Worm (Caenorhabditis elegans) whole organism, L4 larva: ENCODE results near the gene atg-16.2.
A peak's percentile ranks its signal among the peaks of the same experiment; 100 is the strongest.

Source experiments
- F44E2.7 ChIP-seq: fragments of 200-800 bp; sonication (Bioruptor generic); IDR thresholded peaks from 2 replicates; pipeline ENCODE4 v2.1.2; 2022; ENCODE audit warnings: missing genetic modification characterization, missing compliant biosample characterization
- T26A8.4 ChIP-seq: fragments of 200-800 bp; sonication (Bioruptor generic); IDR thresholded peaks from 2 replicates; pipeline ENCODE4 v1.3.6; 2022; ENCODE audit warnings: missing genetic modification characterization, missing compliant biosample characterization
- ZK337.2 ChIP-seq: fragments of 200-800 bp; sonication (Bioruptor generic); IDR thresholded peaks from 2 replicates; pipeline ENCODE4 v1.3.6; 2022; ENCODE audit warnings: missing genetic modification reagents, missing genetic modification characterization, missing compliant biosample characterization
- ZK546.5 ChIP-seq, 2 experiments: sonication (generic microtip); optimal IDR thresholded peaks; 2 replicates each; lab custom pipeline; 2017; ENCODE audit warnings: missing biosample characterization in 2 of 2, missing genetic modification characterization in 2 of 2
- ama-1 ChIP-seq: fragments of 150-350 bp; optimal IDR thresholded peaks from 2 replicates; lab custom pipeline; 2014; ENCODE audit warnings: inconsistent platforms, mixed read lengths
- ceh-32 ChIP-seq: sonication (generic microtip); optimal IDR thresholded peaks from 2 replicates; lab custom pipeline; 2016; ENCODE audit warnings: mild to moderate bottlenecking, missing genetic modification characterization, missing compliant biosample characterization; ENCODE audit not compliant: poor library complexity
- ceh-82 ChIP-seq: sonication (generic microtip); optimal IDR thresholded peaks from 2 replicates; lab custom pipeline; 2017; ENCODE audit warnings: missing biosample characterization, missing genetic modification characterization
- daf-16 ChIP-seq, 3 experiments: sonication (generic microtip); optimal IDR thresholded peaks; 2 replicates each; lab custom pipeline; 2016 to 2017; ENCODE audit warnings: missing genetic modification characterization in 3 of 3, missing genetic modification reagents in 3 of 3, mild to moderate bottlenecking in 2 of 3, missing compliant biosample characterization in 2 of 3, missing biosample characterization in 1 of 3, moderate library complexity in 1 of 3
- daf-8 ChIP-seq: fragments of 200-800 bp; sonication (Bioruptor generic); IDR thresholded peaks from 2 replicates; pipeline ENCODE4 v1.3.6; 2022; ENCODE audit warnings: missing genetic modification characterization, missing compliant biosample characterization
- dmd-6 ChIP-seq: fragments of 200-800 bp; sonication (Bioruptor generic); IDR thresholded peaks from 2 replicates; pipeline ENCODE4 v1.3.6; 2022; ENCODE audit warnings: missing genetic modification reagents, missing genetic modification characterization, missing compliant biosample characterization
- dmd-8 ChIP-seq: fragments of 200-800 bp; sonication (Bioruptor generic); IDR thresholded peaks from 2 replicates; pipeline ENCODE4 v1.3.6; 2022; ENCODE audit warnings: missing genetic modification characterization, missing compliant biosample characterization
- dpl-1 ChIP-seq: fragments of 150-350 bp; optimal IDR thresholded peaks from 2 replicates; lab custom pipeline; 2014; ENCODE audit warnings: missing biosample characterization, missing genetic modification reagents, missing genetic modification characterization
- duxl-1 ChIP-seq: sonication (generic microtip); optimal IDR thresholded peaks from 2 replicates; lab custom pipeline; 2016; ENCODE audit warnings: mild to moderate bottlenecking, missing genetic modification characterization, moderate library complexity, missing compliant biosample characterization; ENCODE audit not compliant: poor library complexity
- dve-1 ChIP-seq: sonication (generic microtip); optimal IDR thresholded peaks from 2 replicates; lab custom pipeline; 2017; ENCODE audit warnings: antibody characterized with exemption, mild to moderate bottlenecking, missing genetic modification characterization, missing compliant biosample characterization; ENCODE audit not compliant: insufficient read depth
- egl-43 ChIP-seq: fragments of 200-800 bp; sonication (Bioruptor generic); IDR thresholded peaks from 2 replicates; pipeline ENCODE4 v1.3.6; 2022; ENCODE audit warnings: missing genetic modification reagents, missing genetic modification characterization, missing compliant biosample characterization
- fkh-10 ChIP-seq: fragments of 150-350 bp; optimal IDR thresholded peaks from 2 replicates; lab custom pipeline; 2014; ENCODE audit warnings: missing biosample characterization, missing genetic modification reagents, missing genetic modification characterization
- gei-8 ChIP-seq: fragments of 200-800 bp; sonication (Bioruptor generic); optimal IDR thresholded peaks from 2 replicates; lab custom pipeline; 2018; ENCODE audit warnings: mild to moderate bottlenecking, missing genetic modification characterization, missing compliant biosample characterization
- hlh-11 ChIP-seq: fragments of 200-800 bp; sonication (Bioruptor generic); optimal IDR thresholded peaks from 2 replicates; lab custom pipeline; 2018; ENCODE audit warnings: mild to moderate bottlenecking, missing genetic modification characterization, missing compliant biosample characterization
- hlh-30 ChIP-seq: sonication (generic microtip); optimal IDR thresholded peaks from 2 replicates; lab custom pipeline; 2017; ENCODE audit warnings: antibody characterized with exemption, mild to moderate bottlenecking, missing genetic modification characterization, missing compliant biosample characterization; ENCODE audit not compliant: insufficient read depth
- lin-1 ChIP-seq: fragments of 200-800 bp; sonication (Bioruptor generic); IDR thresholded peaks from 2 replicates; pipeline ENCODE4 v1.3.6; 2022; ENCODE audit warnings: missing genetic modification reagents, missing genetic modification characterization, missing compliant biosample characterization
- lin-38 ChIP-seq: fragments of 200-800 bp; sonication (Bioruptor generic); IDR thresholded peaks from 2 replicates; pipeline ENCODE4 v1.3.6; 2022; ENCODE audit warnings: missing genetic modification reagents, missing genetic modification characterization, missing compliant biosample characterization
- lsy-2 ChIP-seq, 2 experiments: fragments of 150-350 bp in 1 of 2; sonication (generic microtip) in 1 of 2; optimal IDR thresholded peaks; 2 replicates each; lab custom pipeline; 2014 to 2017; ENCODE audit warnings: missing biosample characterization in 2 of 2, missing genetic modification characterization in 2 of 2
- madf-5 ChIP-seq, 2 experiments: fragments of 200-800 bp; sonication (Bioruptor generic); IDR thresholded peaks; 2 replicates each; pipeline ENCODE4 v1.3.6; 2022; ENCODE audit warnings: missing compliant biosample characterization in 2 of 2, missing genetic modification characterization in 2 of 2
- madf-9 ChIP-seq: fragments of 200-800 bp; sonication (Bioruptor generic); conservative IDR thresholded peaks from 2 replicates; pipeline ENCODE4 v1.3.6; 2022; ENCODE audit warnings: missing genetic modification reagents, missing genetic modification characterization, missing compliant biosample characterization
- mdl-1 ChIP-seq, 2 experiments: fragments of 150-350 bp in 1 of 2; sonication (generic microtip) in 1 of 2; optimal IDR thresholded peaks; 2 replicates each; lab custom pipeline; 2014 to 2017; ENCODE audit warnings: missing biosample characterization in 2 of 2, missing genetic modification characterization in 2 of 2
- mdt-29 ChIP-seq: fragments of 200-800 bp; sonication (Bioruptor generic); IDR thresholded peaks from 2 replicates; pipeline ENCODE4 v1.3.6; 2022; ENCODE audit warnings: missing genetic modification reagents, missing genetic modification characterization, missing compliant biosample characterization
- mep-1 ChIP-seq: fragments of 150-350 bp; sonication (generic microtip); optimal IDR thresholded peaks from 3 replicates; lab custom pipeline; 2014; ENCODE audit warnings: missing biosample characterization, missing genetic modification characterization
- mes-2 ChIP-seq: sonication (generic microtip); optimal IDR thresholded peaks from 2 replicates; lab custom pipeline; 2016; ENCODE audit warnings: missing genotype, mild to moderate bottlenecking, missing genetic modification characterization, missing compliant biosample characterization; ENCODE audit not compliant: poor library complexity, severe bottlenecking
- mxl-3 ChIP-seq: fragments of 200-800 bp; sonication (Bioruptor generic); optimal IDR thresholded peaks from 2 replicates; lab custom pipeline; 2018; ENCODE audit warnings: mild to moderate bottlenecking, missing genetic modification characterization, missing compliant biosample characterization
- nhr-111 ChIP-seq: fragments of 200-800 bp; sonication (Bioruptor generic); optimal IDR thresholded peaks from 2 replicates; lab custom pipeline; 2018; ENCODE audit warnings: mild to moderate bottlenecking, missing genetic modification characterization, missing compliant biosample characterization
- nhr-28 ChIP-seq: fragments of 150-350 bp; optimal IDR thresholded peaks from 2 replicates; lab custom pipeline; 2014; ENCODE audit warnings: missing biosample characterization, missing genetic modification characterization
- nhr-41 ChIP-seq: fragments of 200-800 bp; sonication (Bioruptor generic); IDR thresholded peaks from 2 replicates; pipeline ENCODE4 v1.3.6; 2022; ENCODE audit warnings: missing genetic modification reagents, missing genetic modification characterization, missing compliant biosample characterization
- nhr-42 ChIP-seq: fragments of 200-800 bp; sonication (Bioruptor generic); IDR thresholded peaks from 2 replicates; pipeline ENCODE4 v1.3.6; 2022; ENCODE audit warnings: missing genetic modification characterization, missing compliant biosample characterization
- nhr-6 ChIP-seq: fragments of 150-350 bp; optimal IDR thresholded peaks from 2 replicates; lab custom pipeline; 2014; ENCODE audit warnings: missing biosample characterization, missing genetic modification characterization
- nhr-76 ChIP-seq: fragments of 150-350 bp; optimal IDR thresholded peaks from 2 replicates; lab custom pipeline; 2014; ENCODE audit warnings: missing biosample characterization, missing genetic modification characterization
- pha-4 ChIP-seq, 2 experiments: fragments of 150-350 bp in 1 of 2; fragments of 200-800 bp in 1 of 2; sonication (Bioruptor generic) in 1 of 2; IDR thresholded peaks in 1 of 2; optimal IDR thresholded peaks in 1 of 2; 2 replicates each; pipeline versions ENCODE4 v1.3.6 to Lab custom; 2014 to 2022; ENCODE audit warnings: missing genetic modification characterization in 2 of 2, missing genetic modification reagents in 2 of 2, missing biosample characterization in 1 of 2, missing compliant biosample characterization in 1 of 2
- php-3 ChIP-seq: fragments of 200-800 bp; sonication (Bioruptor generic); IDR thresholded peaks from 2 replicates; pipeline ENCODE4 v1.3.6; 2022; ENCODE audit warnings: missing genetic modification reagents, missing genetic modification characterization, missing compliant biosample characterization
- pqm-1 ChIP-seq: sonication (generic microtip); optimal IDR thresholded peaks from 2 replicates; lab custom pipeline; 2017; ENCODE audit warnings: missing biosample characterization, missing genetic modification characterization
- snpc-4 ChIP-seq: fragments of 150-350 bp; optimal IDR thresholded peaks from 2 replicates; lab custom pipeline; 2014; ENCODE audit warnings: missing biosample characterization, missing genetic modification characterization
- spr-1 ChIP-seq: sonication (generic microtip); optimal IDR thresholded peaks from 2 replicates; lab custom pipeline; 2016; ENCODE audit warnings: mild to moderate bottlenecking, missing genetic modification characterization, missing compliant biosample characterization
- spr-3 ChIP-seq: fragments of 200-800 bp; sonication (Bioruptor generic); optimal IDR thresholded peaks from 2 replicates; lab custom pipeline; 2018; ENCODE audit warnings: mild to moderate bottlenecking, missing genetic modification characterization, missing compliant biosample characterization
- tag-97 ChIP-seq: fragments of 200-800 bp; sonication (Bioruptor generic); IDR thresholded peaks from 2 replicates; pipeline ENCODE4 v1.3.6; 2022; ENCODE audit warnings: missing genetic modification characterization, missing compliant biosample characterization
- tra-1 ChIP-seq: fragments of 200-800 bp; sonication (Bioruptor generic); IDR thresholded peaks from 2 replicates; pipeline ENCODE4 v1.3.6; 2022; ENCODE audit warnings: missing genetic modification reagents, missing genetic modification characterization, missing compliant biosample characterization
- unc-130 ChIP-seq: sonication (generic microtip); optimal IDR thresholded peaks from 2 replicates; lab custom pipeline; 2016; ENCODE audit warnings: missing genetic modification reagents, missing genetic modification characterization, missing compliant biosample characterization
- unc-39 ChIP-seq: sonication (generic microtip); optimal IDR thresholded peaks from 2 replicates; lab custom pipeline; 2017; ENCODE audit warnings: missing biosample characterization, missing genetic modification characterization
- vab-7 ChIP-seq: fragments of 200-800 bp; sonication (Bioruptor generic); IDR thresholded peaks from 2 replicates; pipeline ENCODE4 v1.3.6; 2022; ENCODE audit warnings: missing genetic modification reagents, missing genetic modification characterization, missing compliant biosample characterization
- zfp-2 ChIP-seq: sonication (generic microtip); optimal IDR thresholded peaks from 2 replicates; lab custom pipeline; 2016; ENCODE audit warnings: mild to moderate bottlenecking, missing genetic modification characterization, missing compliant biosample characterization
- zfp-3 ChIP-seq: fragments of 200-800 bp; sonication (Bioruptor generic); conservative IDR thresholded peaks from 2 replicates; pipeline ENCODE4 v1.3.6; 2022; ENCODE audit warnings: missing genetic modification reagents, missing genetic modification characterization, missing compliant biosample characterization

The atg-16.2 gene

ce11 chrII:6449656-6450055 is 3.5 kb downstream of the atg-16.2 start, which contains the start of gene nhr-22:
TSS of gene nhr-22 (minus strand) at chrII:6449792.
- TF ChIP-seq pqm-1 (peak; percentile 28), nhr-28 (tag; lab: Kevin White, UChicago) (peak; percentile 60), daf-8 (GFP tag; lab: Robert Waterston, UW) (no peak), mxl-3 (GFP tag; lab: Kevin White, UChicago) (peak; percentile 54)

ce11 chrII:6448656-6449055 is 4.5 kb downstream of the atg-16.2 start:
- TF ChIP-seq unc-130 (GFP tag; lab: Kevin White, UChicago) (no peak), vab-7 (GFP tag; lab: Robert Waterston, UW) (no peak), mdl-1 (tag; optimal IDR thresholded peaks at IDR 0.05; lab: Kevin White, UChicago) (peak in 1 of 2 experiments; percentile 25), F44E2.7 (GFP tag; lab: Robert Waterston, UW) (no peak), zfp-2 (tag; lab: Kevin White, UChicago) (no peak), madf-5 (GFP tag; IDR thresholded peaks at IDR 0.05; lab: Robert Waterston, UW) (no peak), ceh-32 (no peak), mdt-29 (GFP tag; lab: Robert Waterston, UW) (no peak), ama-1 (no peak), madf-9 (GFP tag; lab: Robert Waterston, UW) (no peak), lsy-2 (tag; optimal IDR thresholded peaks at IDR 0.05; lab: Kevin White, UChicago) (no peak), nhr-28 (tag; lab: Kevin White, UChicago) (peak; percentile 100), ZK546.5 (tag; optimal IDR thresholded peaks at IDR 0.05; lab: Kevin White, UChicago) (no peak), mxl-3 (GFP tag; lab: Kevin White, UChicago) (peak; percentile 69), mes-2 (tag; lab: Kevin White, UChicago) (no peak), nhr-41 (no peak), ZK337.2 (GFP tag; lab: Robert Waterston, UW) (no peak), dve-1 (peak; percentile 40), pha-4 (GFP tag; IDR thresholded peaks at IDR 0.05; lab: Robert Waterston, UW) (no peak), pha-4 (tag; optimal IDR thresholded peaks at IDR 0.05; lab: Kevin White, UChicago) (no peak), daf-16 (GFP tag; optimal IDR thresholded peaks at IDR 0.05; lab: Kevin White, UChicago) (no peak), daf-16 (tag; optimal IDR thresholded peaks at IDR 0.05; lab: Kevin White, UChicago) (peak; percentile 63), nhr-42 (GFP tag; lab: Robert Waterston, UW) (no peak), snpc-4 (tag; lab: Kevin White, UChicago) (no peak), unc-39 (tag; lab: Kevin White, UChicago) (no peak), pqm-1 (peak; percentile 82), spr-1 (tag; lab: Kevin White, UChicago) (no peak), dmd-8 (GFP tag; lab: Robert Waterston, UW) (no peak), ceh-82 (tag; lab: Kevin White, UChicago) (no peak), tra-1 (GFP tag; lab: Robert Waterston, UW) (no peak), tag-97 (GFP tag; lab: Robert Waterston, UW) (no peak), T26A8.4 (GFP tag; lab: Robert Waterston, UW) (no peak), mep-1 (tag; lab: Kevin White, UChicago) (no peak), dpl-1 (GFP tag; lab: Kevin White, UChicago) (no peak), gei-8 (GFP tag; lab: Kevin White, UChicago) (no peak), hlh-11 (tag; lab: Kevin White, UChicago) (peak; percentile 49), fkh-10 (GFP tag; lab: Kevin White, UChicago) (no peak), lin-38 (no peak), nhr-76 (tag; lab: Kevin White, UChicago) (no peak), nhr-6 (no peak), php-3 (GFP tag; lab: Robert Waterston, UW) (no peak), egl-43 (GFP tag; lab: Robert Waterston, UW) (no peak), lin-1 (GFP tag; lab: Robert Waterston, UW) (no peak), nhr-111 (GFP tag; lab: Kevin White, UChicago) (no peak), dmd-6 (peak; percentile 39), duxl-1 (no peak), spr-3 (GFP tag; lab: Kevin White, UChicago) (no peak), zfp-3 (no peak), hlh-30 (tag; lab: Kevin White, UChicago) (peak; percentile 24)
